Worm (Caenorhabditis elegans): ENCODE results near the gene npr-27.

Gene npr-27

ce11 chrIV:7310410-7310809 is 5.0 kb downstream of the npr-27 start, which contains the start of gene grl-4:
Gene grl-4 (minus strand): TSS chrIV:7310760.
- TF ChIP-seq tbx-2 (tag; optimal IDR thresholded peaks at IDR 0.05) (no peak), dmd-4 (tag; optimal IDR thresholded peaks at IDR 0.05; ENCODE audit: borderline replicate concordance) (no peak), sox-4 (tag; optimal IDR thresholded peaks at IDR 0.05) (no peak), ceh-18 (tag; optimal IDR thresholded peaks at IDR 0.05) (no peak), unc-3 (GFP tag; conservative IDR thresholded peaks at IDR 0.05) (no peak), unc-3 (tag; optimal IDR thresholded peaks at IDR 0.05) (no peak), odd-2 (tag; optimal IDR thresholded peaks at IDR 0.05) (no peak), ceh-45 (GFP tag; IDR thresholded peaks at IDR 0.05) (no peak), ceh-19 (GFP tag; optimal IDR thresholded peaks at IDR 0.05) (no peak), unc-42 (tag; optimal IDR thresholded peaks at IDR 0.05) (no peak)

DNA sequence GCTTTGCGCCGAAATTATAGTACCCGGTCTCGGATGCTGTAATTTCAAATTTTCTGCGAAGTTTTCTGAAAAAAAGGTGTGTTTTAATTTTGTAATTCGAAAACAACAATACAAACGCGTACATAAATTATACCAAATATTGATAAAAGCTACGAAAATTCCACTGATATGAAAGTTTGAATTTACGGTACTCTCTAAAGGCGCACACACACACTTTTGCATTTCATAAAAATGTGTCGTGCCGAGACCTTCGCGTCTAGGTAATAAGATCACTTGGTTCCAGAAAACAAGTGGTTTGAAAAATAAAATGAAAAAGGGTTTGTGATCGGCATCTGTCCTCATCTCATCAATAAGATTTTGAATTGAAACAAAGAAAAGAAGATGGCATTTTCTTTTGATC is 5.4 kb downstream of the npr-27 start:
- TF ChIP-seq pax-1 (tag; optimal IDR thresholded peaks at IDR 0.05) = no peak
- no peak for TF ChIP-seq fkh-10 (GFP tag; optimal IDR thresholded peaks at IDR 0.05)
- TF ChIP-seq unc-3 (GFP tag; conservative IDR thresholded peaks at IDR 0.05) = no peak
- TF ChIP-seq unc-3 (tag; optimal IDR thresholded peaks at IDR 0.05) = no peak

DNA sequence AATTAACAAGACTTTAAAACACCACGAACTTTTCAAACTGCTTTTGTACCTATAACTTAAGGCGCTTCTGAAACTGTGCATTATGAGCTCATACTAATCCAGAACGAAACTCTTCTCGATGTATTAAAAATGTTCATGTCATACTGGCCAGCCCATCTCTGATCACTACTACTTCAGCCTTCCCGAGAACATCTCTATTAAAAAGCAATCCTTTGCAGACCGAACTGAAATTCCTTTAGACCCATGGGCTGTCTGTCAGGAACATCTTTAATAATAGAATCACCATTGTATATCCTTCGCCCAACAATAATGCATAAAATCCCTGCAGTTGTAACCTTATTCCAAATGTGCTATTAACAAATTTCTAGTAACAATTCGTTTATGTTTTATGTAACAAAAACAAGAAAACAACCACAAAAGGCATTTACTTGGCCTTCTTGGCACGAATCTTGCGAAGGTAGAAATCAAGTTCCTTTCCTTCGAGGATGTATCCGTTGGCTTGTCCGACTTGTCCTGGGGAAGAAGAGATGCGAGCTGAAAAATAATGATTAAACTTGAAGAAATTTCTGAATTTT is 7.3 kb downstream of the npr-27 start:
- no peak for TF ChIP-seq ceh-45 (GFP tag; IDR thresholded peaks at IDR 0.05)
- no peak for TF ChIP-seq ceh-18 (tag; optimal IDR thresholded peaks at IDR 0.05)
- no peak for TF ChIP-seq ceh-6 (GFP tag; optimal IDR thresholded peaks at IDR 0.05)
- no peak for TF ChIP-seq unc-3 (GFP tag; conservative IDR thresholded peaks at IDR 0.05)
- TF ChIP-seq unc-3 (tag; optimal IDR thresholded peaks at IDR 0.05) = no peak
- no peak for TF ChIP-seq ceh-19 (GFP tag; optimal IDR thresholded peaks at IDR 0.05)

DNA sequence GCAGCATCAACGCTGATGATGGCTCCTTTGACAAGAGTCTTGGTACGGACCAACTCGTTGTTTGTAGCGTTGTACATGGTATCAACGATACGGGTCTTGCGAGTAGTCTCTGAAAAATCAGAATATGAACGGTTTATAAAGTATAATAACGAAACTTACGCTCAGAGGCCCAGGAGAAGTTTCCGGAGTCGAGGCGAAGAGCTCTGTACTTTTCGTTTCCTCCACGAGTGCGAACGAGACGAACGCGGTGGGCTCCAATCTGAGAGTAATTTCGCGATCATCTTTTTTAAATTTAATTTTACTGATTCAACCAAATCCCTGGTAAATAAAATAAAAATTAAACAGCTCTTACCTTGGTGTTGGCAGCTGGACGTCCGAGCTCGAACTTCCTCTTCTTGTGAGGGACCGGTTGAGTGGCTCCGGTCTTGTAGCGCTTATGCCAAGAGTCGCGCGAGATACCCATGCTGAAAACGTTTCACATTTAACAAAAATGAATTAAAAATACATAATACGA is 8.0 kb downstream of the npr-27 start, which contains the start of gene rps-8:
TSS of gene rps-8 (minus strand) at position 464 of the 514 bp plus-strand sequence.
- TF ChIP-seq fkh-10 (GFP tag; optimal IDR thresholded peaks at IDR 0.05) = no peak
- TF ChIP-seq pqm-1 (tag; optimal IDR thresholded peaks at IDR 0.05) = no peak
- no peak for TF ChIP-seq fkh-6 (tag; optimal IDR thresholded peaks at IDR 0.05)
- no peak for TF ChIP-seq lin-11 (tag; optimal IDR thresholded peaks at IDR 0.05)
- no peak for TF ChIP-seq ceh-48 (tag; optimal IDR thresholded peaks at IDR 0.05)
- TF ChIP-seq rnt-1 (tag; optimal IDR thresholded peaks at IDR 0.05) = no peak
- no peak for TF ChIP-seq sdc-2 (tag; optimal IDR thresholded peaks at IDR 0.05)

DNA sequence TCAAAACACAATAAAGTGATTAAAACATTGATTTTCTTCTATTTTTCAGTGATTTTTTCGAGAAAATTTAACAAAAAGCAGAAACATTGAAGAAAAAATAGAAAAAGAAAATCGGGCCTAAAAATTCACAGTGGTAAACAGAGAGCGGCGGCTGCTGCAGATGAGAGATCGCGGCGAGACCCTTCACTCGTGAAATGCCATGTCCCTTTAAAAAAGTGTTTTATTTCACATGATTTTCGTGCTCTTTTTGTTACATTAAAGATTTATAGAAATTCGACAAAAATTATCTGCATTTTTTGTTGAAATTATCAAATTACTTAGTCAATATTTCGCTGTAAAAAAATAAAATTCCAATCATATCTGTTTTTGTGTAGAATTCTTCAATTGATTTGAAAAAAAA is 8.5 kb downstream of the npr-27 start:
- TF ChIP-seq dve-1 (tag; optimal IDR thresholded peaks at IDR 0.05) (peak; percentile 8), tbx-2 (tag; optimal IDR thresholded peaks at IDR 0.05) (peak; percentile 19), eyg-1 (tag; optimal IDR thresholded peaks at IDR 0.05) (no peak), nfya-1 (tag; optimal IDR thresholded peaks at IDR 0.05) (peak; percentile 39), K02D7.2 (tag; optimal IDR thresholded peaks at IDR 0.05) (no peak), Y22D7AL.16 (tag; optimal IDR thresholded peaks at IDR 0.05) (no peak), pag-3 (tag; optimal IDR thresholded peaks at IDR 0.05; ENCODE audit: borderline replicate concordance) (no peak), ceh-31 (tag; optimal IDR thresholded peaks at IDR 0.05) (peak; percentile 19), unc-55 (GFP tag; optimal IDR thresholded peaks at IDR 0.05) (peak; percentile 1), ceh-30 (tag; optimal IDR thresholded peaks at IDR 0.05) (no peak), ceh-34 (tag; optimal IDR thresholded peaks at IDR 0.05) (peak; percentile 65), hlh-30 (tag; optimal IDR thresholded peaks at IDR 0.05; ENCODE audit: insufficient read depth) (peak; percentile 3), hlh-15 (tag; optimal IDR thresholded peaks at IDR 0.05) (no peak), che-1 (tag; optimal IDR thresholded peaks at IDR 0.05) (no peak), ttx-3 (tag; optimal IDR thresholded peaks at IDR 0.05) (no peak), rnt-1 (tag; optimal IDR thresholded peaks at IDR 0.05) (no peak), unc-42 (tag; optimal IDR thresholded peaks at IDR 0.05) (no peak)
